Fruit fly (Drosophila melanogaster) whole organism: Measurements from ENCODE around the gene CG13058.

Source experiments
- CG8478 ChIP-seq: fragments of >200 bp; optimal IDR thresholded peaks from 2 replicates; lab custom pipeline; 2018; ENCODE audit warnings: inconsistent platforms
- Dll ChIP-seq: fragments of >200 bp; optimal IDR thresholded peaks from 2 replicates; lab custom pipeline; 2017
- EcR ChIP-seq, 2 experiments: fragments of >200 bp; optimal IDR thresholded peaks; 2 replicates each; lab custom pipeline; 2017; ENCODE audit warnings: missing biosample characterization in 2 of 2, missing genetic modification characterization in 2 of 2, missing genetic modification reagents in 2 of 2
- pan ChIP-seq: fragments of >200 bp; optimal IDR thresholded peaks from 2 replicates; lab custom pipeline; 2017
- psq ChIP-seq: fragments of >200 bp; optimal IDR thresholded peaks from 2 replicates; lab custom pipeline; 2017
- usp ChIP-seq: fragments of >200 bp; optimal IDR thresholded peaks from 2 replicates; lab custom pipeline; 2017; ENCODE audit warnings: missing biosample characterization, missing genetic modification characterization, mixed read lengths

Gene CG13058

DNA sequence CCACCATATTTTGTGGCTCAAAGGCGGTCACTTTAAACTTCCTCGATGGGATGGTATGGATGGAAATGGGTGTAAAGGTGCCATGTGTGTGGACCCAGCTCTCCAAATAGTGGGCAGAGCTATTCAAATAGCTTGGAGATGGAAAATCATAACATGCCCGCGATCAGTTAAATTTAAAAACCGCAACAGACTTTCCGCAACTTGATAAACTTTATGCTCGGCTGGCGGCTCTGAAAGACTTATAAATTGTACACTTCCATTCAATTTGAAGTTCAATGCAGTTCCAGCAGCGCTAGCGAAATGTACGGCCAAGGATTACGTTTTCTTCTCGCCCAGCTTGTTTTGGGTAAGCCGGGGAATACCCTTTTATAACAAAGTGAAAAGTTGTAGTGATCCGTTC lies 17.4 kb downstream of the CG13058 start, which contains the start of gene CG33257:
TSS of gene CG33257 (plus strand) at position 301 of the 400 bp plus-strand sequence.
- TF ChIP-seq usp (GFP tag; lab: Kevin White, UChicago): no peak
- no peak for TF ChIP-seq psq (lab: Kevin White, UChicago)
- no peak for TF ChIP-seq Dll (lab: Kevin White, UChicago)
- TF ChIP-seq pan (lab: Kevin White, UChicago): no peak
- no peak for TF ChIP-seq EcR (GFP tag; optimal IDR thresholded peaks at IDR 0.05; lab: Kevin White, UChicago)
- no peak for TF ChIP-seq CG8478 (lab: Kevin White, UChicago)

DNA sequence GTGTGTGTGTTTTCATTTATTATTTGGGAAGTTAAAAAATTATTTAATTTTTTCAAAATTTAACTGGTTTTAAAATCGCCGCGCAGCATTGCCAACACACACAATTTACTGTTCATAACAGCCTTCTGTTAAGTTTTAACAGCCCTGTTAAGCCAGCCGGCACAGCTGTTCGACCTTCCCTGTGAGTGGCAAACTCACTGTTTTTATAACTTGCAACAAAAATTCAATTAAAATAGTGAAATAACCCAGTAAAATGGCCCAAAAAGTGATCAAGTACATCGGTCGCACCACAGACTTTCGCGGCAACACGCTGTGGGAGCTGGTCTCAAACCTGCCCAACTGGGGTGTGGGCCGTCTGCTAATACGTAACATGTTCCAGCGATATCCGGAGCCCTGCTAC lies 19.3 kb downstream of the CG13058 start, which contains the start of gene mRpS34:
TSS of gene mRpS34 (plus strand) at position 161 of the 400 bp plus-strand sequence.
- TF ChIP-seq Dll (lab: Kevin White, UChicago): no peak

DNA sequence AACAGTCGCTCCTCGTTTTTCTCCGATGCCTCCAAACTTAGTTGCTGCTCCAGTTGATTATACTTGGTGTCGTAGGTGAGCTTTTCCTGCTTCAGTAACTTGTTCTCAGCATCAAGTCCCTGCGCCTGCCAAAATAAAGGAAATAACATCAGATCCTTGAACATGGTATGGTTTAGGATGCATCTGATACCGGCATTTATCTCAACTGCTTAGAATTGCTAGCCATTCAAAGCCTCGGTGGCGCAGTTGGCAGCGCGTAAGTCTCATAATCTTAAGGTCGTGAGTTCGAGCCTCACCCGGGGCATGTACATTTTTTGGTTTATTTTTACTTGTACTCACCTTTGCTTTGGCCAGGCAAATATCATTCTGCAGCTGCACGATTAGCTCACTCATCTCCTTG lies 21.0 kb downstream of the CG13058 start:
- TF ChIP-seq pan (lab: Kevin White, UChicago) (no peak), psq (lab: Kevin White, UChicago) (no peak), EcR (GFP tag; optimal IDR thresholded peaks at IDR 0.05; lab: Kevin White, UChicago) (no peak), usp (GFP tag; lab: Kevin White, UChicago) (no peak), Dll (lab: Kevin White, UChicago) (no peak), CG8478 (lab: Kevin White, UChicago) (no peak)

DNA sequence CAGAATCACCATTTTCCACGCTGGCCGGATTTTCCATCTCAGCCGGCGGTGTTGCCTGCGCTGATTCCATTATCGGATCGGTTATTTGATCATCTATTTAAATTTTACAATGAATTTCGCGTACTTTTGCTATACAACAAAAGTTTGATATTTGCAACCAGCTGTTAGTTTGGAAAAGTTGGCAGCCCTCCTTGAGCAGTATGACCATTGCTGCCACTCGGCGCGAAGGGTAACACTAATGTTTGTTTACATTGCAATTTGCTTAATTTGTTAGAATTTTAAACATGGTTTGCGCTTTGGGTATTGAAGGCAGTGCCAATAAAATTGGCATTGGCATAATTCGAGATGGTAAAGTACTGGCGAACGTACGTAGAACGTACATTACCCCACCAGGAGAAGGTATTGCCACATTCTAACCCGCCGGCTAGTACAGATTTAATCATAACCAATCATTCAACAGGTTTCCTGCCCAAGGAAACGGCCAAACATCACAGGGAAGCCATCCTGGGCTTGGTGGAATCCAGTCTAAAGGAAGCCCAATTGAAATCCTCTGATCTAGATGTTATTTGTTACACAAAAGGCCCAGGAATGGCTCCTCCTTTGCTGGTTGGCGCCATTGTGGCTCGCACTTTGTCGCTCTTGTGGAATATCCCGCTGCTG lies 23.3 kb downstream of the CG13058 start, which contains the start of the genes Golgin104 and Tcs3:
TSS of gene Golgin104 (minus strand) at position 182 of the 660 bp plus-strand sequence.
TSS of gene Tcs3 (plus strand) at position 222 of the 660 bp plus-strand sequence.
- TF ChIP-seq psq (lab: Kevin White, UChicago): no peak
- TF ChIP-seq pan (lab: Kevin White, UChicago): no peak
- TF ChIP-seq usp (GFP tag; lab: Kevin White, UChicago): no peak
- no peak for TF ChIP-seq CG8478 (lab: Kevin White, UChicago)
- no peak for TF ChIP-seq Dll (lab: Kevin White, UChicago)
- no peak for TF ChIP-seq EcR (GFP tag; optimal IDR thresholded peaks at IDR 0.05; lab: Kevin White, UChicago)

DNA sequence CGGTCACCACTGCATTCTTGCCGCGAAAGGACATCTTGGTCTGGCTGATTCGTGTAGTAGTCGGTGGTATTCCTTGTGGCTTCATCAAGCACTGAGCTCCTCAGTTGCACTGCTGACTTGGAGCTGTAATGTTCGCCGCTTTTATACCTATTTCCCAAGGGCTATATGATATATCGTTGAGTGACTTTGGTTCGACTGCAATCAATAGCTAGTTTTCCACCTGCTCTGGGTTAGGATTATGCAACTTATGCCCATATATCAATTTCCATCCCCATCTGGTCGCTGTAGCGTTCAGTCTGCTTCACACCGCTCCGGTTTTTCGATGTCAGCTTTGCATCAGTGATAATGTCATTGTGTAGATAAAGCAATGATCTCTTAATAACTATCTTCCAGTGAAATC lies 25.6 kb downstream of the CG13058 start, which contains the start of gene Pdh:
TSS of gene Pdh (minus strand) at position 101 of the 400 bp plus-strand sequence.
- no peak for TF ChIP-seq EcR (GFP tag; optimal IDR thresholded peaks at IDR 0.05; lab: Kevin White, UChicago)
- TF ChIP-seq CG8478 (lab: Kevin White, UChicago): no peak
- TF ChIP-seq usp (GFP tag; lab: Kevin White, UChicago): no peak
- TF ChIP-seq psq (lab: Kevin White, UChicago): no peak
- TF ChIP-seq pan (lab: Kevin White, UChicago): no peak
- TF ChIP-seq Dll (lab: Kevin White, UChicago): no peak

DNA sequence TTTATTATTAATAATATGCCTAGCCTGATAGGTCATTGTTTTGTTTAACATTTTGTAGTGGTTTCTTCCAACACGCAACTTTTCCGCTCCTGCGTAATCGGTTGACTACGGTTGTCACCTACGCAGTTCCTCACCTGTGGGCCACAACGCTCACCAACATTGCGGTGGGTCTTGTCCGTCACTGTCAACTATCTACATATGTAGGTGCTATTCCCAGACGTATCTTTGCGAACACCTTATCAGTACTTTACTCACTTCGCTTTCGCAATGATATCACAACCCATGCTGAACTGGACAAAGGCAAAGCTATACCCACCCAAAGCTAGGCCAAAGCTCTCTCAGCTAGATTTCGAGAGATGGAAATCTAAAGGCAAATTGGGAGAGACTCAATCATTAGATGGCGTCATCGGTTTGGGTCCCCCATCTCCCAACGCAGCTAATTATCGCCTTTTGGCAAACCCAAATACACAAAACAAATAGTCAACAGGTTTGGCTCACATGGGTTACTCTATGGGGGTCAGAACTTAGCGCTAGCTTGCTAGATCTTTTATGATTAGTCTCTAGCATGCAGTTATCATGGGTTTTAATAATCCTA lies 27.6 kb downstream of the CG13058 start:
- TF ChIP-seq usp (GFP tag; lab: Kevin White, UChicago) (no peak), Dll (lab: Kevin White, UChicago) (no peak), EcR (GFP tag; optimal IDR thresholded peaks at IDR 0.05; lab: Kevin White, UChicago) (no peak), psq (lab: Kevin White, UChicago) (no peak), CG8478 (lab: Kevin White, UChicago) (no peak), pan (lab: Kevin White, UChicago) (no peak)

DNA sequence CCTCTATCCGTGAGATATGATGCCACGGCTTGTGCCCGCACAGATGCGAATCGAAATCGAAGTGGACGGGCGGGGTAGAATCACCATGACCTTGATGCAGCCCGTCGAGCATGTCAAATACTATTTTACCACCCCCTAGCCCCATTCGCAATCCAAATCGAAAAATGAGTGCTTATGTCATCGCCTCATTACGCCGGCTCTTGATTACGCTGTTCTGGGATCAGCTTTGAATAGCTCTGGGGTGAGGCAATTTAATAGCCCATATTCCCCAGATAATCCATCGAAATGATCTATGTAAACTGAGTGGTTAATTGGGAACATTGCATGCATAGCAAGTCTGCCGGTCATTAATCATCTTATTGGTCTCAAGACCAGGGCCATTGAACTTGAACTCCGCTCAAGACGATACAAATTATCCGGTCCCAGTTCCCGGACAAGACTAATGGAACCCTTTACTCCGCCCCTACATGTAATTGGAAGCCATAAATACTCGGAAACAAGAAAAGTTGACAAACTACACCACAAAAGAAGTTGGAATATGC lies 28.6 kb downstream of the CG13058 start:
- TF ChIP-seq psq (lab: Kevin White, UChicago) (no peak), CG8478 (lab: Kevin White, UChicago) (no peak), Dll (lab: Kevin White, UChicago) (no peak), EcR (GFP tag; optimal IDR thresholded peaks at IDR 0.05; lab: Kevin White, UChicago) (peak in 1 of 2 experiments; percentile 64), usp (GFP tag; lab: Kevin White, UChicago) (no peak), pan (lab: Kevin White, UChicago) (no peak)

DNA sequence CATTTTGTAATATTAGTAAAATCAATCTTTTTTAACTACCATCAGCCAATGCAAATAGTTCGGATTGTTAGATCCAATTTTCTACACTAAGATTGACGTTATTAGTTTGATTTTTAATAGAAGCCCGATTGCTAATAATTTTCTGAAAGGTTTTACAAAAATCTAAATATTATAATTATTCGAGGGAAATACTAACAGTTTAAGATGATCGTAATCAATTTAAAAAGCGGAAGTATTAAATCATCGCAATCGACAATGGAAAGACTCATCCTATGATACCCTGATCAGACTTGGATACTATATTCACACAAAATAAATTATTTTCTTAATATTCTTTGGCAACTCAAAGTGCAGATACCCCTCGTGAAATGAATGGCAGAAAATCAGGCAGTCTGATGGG lies 29.2 kb downstream of the CG13058 start:
- TF ChIP-seq psq (lab: Kevin White, UChicago) (no peak), pan (lab: Kevin White, UChicago) (no peak), EcR (GFP tag; optimal IDR thresholded peaks at IDR 0.05; lab: Kevin White, UChicago) (no peak), Dll (lab: Kevin White, UChicago) (no peak), usp (GFP tag; lab: Kevin White, UChicago) (no peak), CG8478 (lab: Kevin White, UChicago) (no peak)

DNA sequence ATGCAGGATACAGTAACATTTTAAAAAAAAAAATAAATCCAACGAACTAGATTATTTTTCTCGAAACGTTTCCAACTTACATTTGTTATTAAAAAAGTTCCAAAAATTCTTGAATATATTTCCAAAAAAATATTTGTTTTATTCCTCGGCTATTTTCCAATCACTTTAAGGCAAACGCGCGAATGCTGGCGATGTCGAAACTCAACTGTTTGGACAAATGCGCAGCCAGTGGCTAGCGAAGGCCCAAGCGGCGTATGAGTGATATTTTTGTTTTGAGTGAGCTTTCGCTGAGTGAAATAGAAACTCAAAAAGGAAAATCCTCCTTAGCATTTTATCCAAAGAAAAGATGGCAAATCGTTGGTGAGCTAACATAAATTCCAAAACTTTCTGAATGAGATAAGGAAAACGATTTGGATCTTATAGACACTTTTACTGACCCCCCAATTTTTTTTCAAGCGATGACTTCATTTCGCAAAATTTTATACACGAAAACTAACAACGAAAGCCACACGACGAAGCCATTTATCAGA lies 30.6 kb downstream of the CG13058 start, which contains the start of gene ringer:
TSS of gene ringer (minus strand) at position 210 of the 530 bp plus-strand sequence.
- TF ChIP-seq EcR (GFP tag; optimal IDR thresholded peaks at IDR 0.05; lab: Kevin White, UChicago) (no peak), usp (GFP tag; lab: Kevin White, UChicago) (no peak), psq (lab: Kevin White, UChicago) (no peak), CG8478 (lab: Kevin White, UChicago) (no peak)

DNA sequence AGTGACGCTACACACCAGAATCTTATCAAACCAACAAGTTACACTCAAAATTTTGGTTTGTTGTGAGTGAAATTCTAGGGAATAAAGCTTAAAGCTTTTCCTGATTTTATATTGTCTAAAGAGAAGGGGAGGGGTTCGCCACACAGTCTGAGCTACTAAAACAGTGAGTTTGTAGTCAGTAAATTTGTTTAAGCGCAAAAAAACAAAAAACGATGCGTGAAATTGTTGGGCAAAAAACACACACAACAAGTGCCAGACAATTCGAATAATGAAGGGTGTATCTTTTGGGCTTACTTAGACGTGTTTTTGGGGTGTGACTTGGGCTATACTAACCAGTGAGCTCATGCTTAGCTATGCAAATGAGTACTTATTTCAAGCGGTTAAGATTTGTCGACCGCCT lies 31.2 kb downstream of the CG13058 start:
- TF ChIP-seq pan (lab: Kevin White, UChicago) (no peak), Dll (lab: Kevin White, UChicago) (no peak), usp (GFP tag; lab: Kevin White, UChicago) (no peak), psq (lab: Kevin White, UChicago) (no peak)
